Worm (Caenorhabditis elegans) whole organism, L2 larva: ENCODE results near the gene wrt-10.

Experiments used
- R02D3.7 ChIP-seq: fragments of 150-350 bp; optimal IDR thresholded peaks from 2 replicates; lab custom pipeline; 2014; ENCODE audit warnings: missing biosample characterization, missing genetic modification characterization
- dmd-4 ChIP-seq: sonication (generic microtip); optimal IDR thresholded peaks from 2 replicates; lab custom pipeline; 2017; ENCODE audit warnings: missing biosample characterization, missing genetic modification characterization
- egl-27 ChIP-seq: sonication (generic microtip); optimal IDR thresholded peaks from 3 replicates; lab custom pipeline; 2017; ENCODE audit warnings: missing biosample characterization, missing genetic modification reagents, missing genetic modification characterization
- lin-13 ChIP-seq: fragments of 150-350 bp; optimal IDR thresholded peaks from 2 replicates; lab custom pipeline; 2014; ENCODE audit warnings: missing biosample characterization, missing genetic modification reagents, missing genetic modification characterization
- lin-39 ChIP-seq: fragments of 150-350 bp; optimal IDR thresholded peaks from 2 replicates; lab custom pipeline; 2014; ENCODE audit warnings: missing biosample characterization, missing genetic modification reagents, missing genetic modification characterization
- lsy-2 ChIP-seq, 2 experiments: fragments of 150-350 bp in 1 of 2; sonication (generic microtip) in 1 of 2; optimal IDR thresholded peaks; 2 replicates each; lab custom pipeline; 2014 to 2017; ENCODE audit warnings: missing biosample characterization in 2 of 2, missing genetic modification characterization in 2 of 2
- mab-5 ChIP-seq: fragments of 150-350 bp; optimal IDR thresholded peaks from 2 replicates; lab custom pipeline; 2014; ENCODE audit warnings: missing biosample characterization, missing genetic modification characterization
- nhr-6 ChIP-seq: fragments of 150-350 bp; optimal IDR thresholded peaks from 2 replicates; lab custom pipeline; 2014; ENCODE audit warnings: missing biosample characterization, missing genetic modification characterization
- nhr-77 ChIP-seq: fragments of 150-350 bp; optimal IDR thresholded peaks from 2 replicates; lab custom pipeline; 2014; ENCODE audit warnings: missing biosample characterization, missing genetic modification characterization
- skn-1 ChIP-seq: sonication (generic microtip); optimal IDR thresholded peaks from 2 replicates; lab custom pipeline; 2017; ENCODE audit warnings: missing biosample characterization, missing genetic modification characterization
- unc-55 ChIP-seq: fragments of 150-350 bp; sonication (generic microtip); optimal IDR thresholded peaks from 3 replicates; lab custom pipeline; 2014; ENCODE audit warnings: missing biosample characterization, missing genetic modification reagents, missing genetic modification characterization
- zag-1 ChIP-seq: fragments of 150-350 bp; optimal IDR thresholded peaks from 2 replicates; lab custom pipeline; 2014; ENCODE audit warnings: missing biosample characterization, missing genetic modification characterization
- ztf-4 ChIP-seq: fragments of 150-350 bp; optimal IDR thresholded peaks from 2 replicates; lab custom pipeline; 2014; ENCODE audit warnings: missing biosample characterization, missing genetic modification characterization

DNA sequence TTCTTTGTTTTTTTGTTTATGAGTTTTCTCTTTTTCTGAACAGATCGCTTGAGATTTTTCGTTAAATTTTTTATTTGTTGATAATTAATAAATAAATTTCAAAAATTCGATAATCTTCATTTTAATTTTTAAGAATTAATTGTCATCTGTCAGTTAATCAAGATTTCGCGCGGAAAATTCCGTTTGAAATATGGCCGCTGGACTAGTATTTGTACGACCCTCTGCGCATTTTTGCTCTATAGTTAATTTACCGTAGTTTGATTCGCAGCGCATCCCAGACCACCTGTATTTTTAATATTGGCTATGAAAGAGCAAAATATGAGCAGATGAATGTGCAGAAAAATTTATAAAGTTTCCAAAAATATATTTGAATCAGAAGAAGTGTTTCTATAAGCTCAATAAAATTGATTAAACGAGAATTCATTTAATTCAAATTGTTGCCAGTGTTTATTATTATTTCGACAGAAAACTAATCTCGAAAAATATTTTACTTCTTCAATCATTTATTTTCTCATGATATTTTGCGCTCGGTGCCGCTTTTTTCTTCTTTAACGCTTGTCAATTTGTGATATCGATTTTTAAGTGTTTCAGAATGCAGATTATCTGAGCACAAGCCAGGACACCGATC lies 3.4 kb upstream of the wrt-10 start, which contains the start of gene nfi-1:
- TF ChIP-seq ztf-4 (tag; lab: Kevin White, UChicago), result no peak
- TF ChIP-seq skn-1 (tag; lab: Kevin White, UChicago), result no peak
- peak; percentile 32 for TF ChIP-seq lin-13 (GFP tag; lab: Kevin White, UChicago)
- TF ChIP-seq zag-1 (tag; lab: Kevin White, UChicago), result no peak
- peak; percentile 59 for TF ChIP-seq unc-55 (GFP tag; lab: Kevin White, UChicago)
- no peak for TF ChIP-seq nhr-77 (tag; lab: Kevin White, UChicago)
- TF ChIP-seq lin-39, result no peak
- TF ChIP-seq mab-5, result no peak
- no peak for TF ChIP-seq R02D3.7 (tag; lab: Kevin White, UChicago)
- peak; percentile 3 to 95 for TF ChIP-seq lsy-2 (tag; optimal IDR thresholded peaks at IDR 0.05; lab: Kevin White, UChicago)
- TF ChIP-seq egl-27 (tag; lab: Kevin White, UChicago), result no peak
- no peak for TF ChIP-seq nhr-6 (tag; lab: Kevin White, UChicago)
- TF ChIP-seq dmd-4 (tag; lab: Kevin White, UChicago), result no peak
